Fruit fly (Drosophila melanogaster): ENCODE measurements around the gene CG11498.
A peak's percentile ranks its signal among the peaks of the same experiment; 100 is the strongest.

Gene CG11498

dm6 chr3R:30121731-30122130, 38.5 kb downstream of the CG11498 start:
- no peak for TF ChIP-seq Mnt (GFP tag; optimal IDR thresholded peaks at IDR 0.05)
- TF ChIP-seq kay (GFP tag; ENCODE audit: borderline replicate concordance): peak; percentile 35
- TF ChIP-seq Clk (GFP tag; optimal IDR thresholded peaks at IDR 0.05): no peak
- TF ChIP-seq CG11617 (GFP tag; optimal IDR thresholded peaks at IDR 0.05): no peak
- TF ChIP-seq pad (GFP tag; optimal IDR thresholded peaks at IDR 0.05): no peak
- TF ChIP-seq Crg-1 (GFP tag; optimal IDR thresholded peaks at IDR 0.05): no peak
- TF ChIP-seq ovo (GFP tag; optimal IDR thresholded peaks at IDR 0.05): no peak

- TF ChIP-seq CG14711 (tag; optimal IDR thresholded peaks at IDR 0.05) (no peak), CG11617 (GFP tag; optimal IDR thresholded peaks at IDR 0.05) (no peak)
Measured at dm6 chr3R:30114286-30114803, 45.9 kb downstream of the CG11498 start.

- TF ChIP-seq bab1 (GFP tag; optimal IDR thresholded peaks at IDR 0.05) (no peak), Hr96 (GFP tag; optimal IDR thresholded peaks at IDR 0.05) (no peak), CG14711 (tag; optimal IDR thresholded peaks at IDR 0.05) (no peak), Mnt (GFP tag; optimal IDR thresholded peaks at IDR 0.05) (no peak), ovo (GFP tag; optimal IDR thresholded peaks at IDR 0.05) (no peak), CG11617 (GFP tag; optimal IDR thresholded peaks at IDR 0.05) (no peak)
Measured at dm6 chr3R:30110959-30111358, 49.3 kb downstream of the CG11498 start.

- TF ChIP-seq CG7045 (GFP tag; optimal IDR thresholded peaks at IDR 0.05) (no peak), CG5204 (GFP tag; optimal IDR thresholded peaks at IDR 0.05) (no peak), cnc (optimal IDR thresholded peaks at IDR 0.05) (no peak), Mnt (GFP tag; optimal IDR thresholded peaks at IDR 0.05) (no peak), pad (GFP tag; optimal IDR thresholded peaks at IDR 0.05) (no peak), CG1620 (GFP tag; optimal IDR thresholded peaks at IDR 0.05) (no peak), CG11617 (GFP tag; optimal IDR thresholded peaks at IDR 0.05) (no peak), Hr96 (GFP tag; optimal IDR thresholded peaks at IDR 0.05) (no peak), CG33017 (tag; optimal IDR thresholded peaks at IDR 0.05) (no peak)
Measured at dm6 chr3R:30109380-30109779, 50.9 kb downstream of the CG11498 start.

- TF ChIP-seq kay (GFP tag; ENCODE audit: borderline replicate concordance) (peak; percentile 72), toe (GFP tag; optimal IDR thresholded peaks at IDR 0.05) (no peak), cic (GFP tag; optimal IDR thresholded peaks at IDR 0.05) (peak; percentile 39)
Measured at dm6 chr3R:30108639-30109038, 51.6 kb downstream of the CG11498 start.

- TF ChIP-seq tj (GFP tag; optimal IDR thresholded peaks at IDR 0.05): no peak
- TF ChIP-seq ovo (GFP tag; optimal IDR thresholded peaks at IDR 0.05): no peak
- peak; percentile 65 for TF ChIP-seq CG12768 (GFP tag; optimal IDR thresholded peaks at IDR 0.05)
- TF ChIP-seq cic (GFP tag; optimal IDR thresholded peaks at IDR 0.05): peak; percentile 96
Measured at dm6 chr3R:30107718-30108117, 52.6 kb downstream of the CG11498 start.

- no peak for TF ChIP-seq CG5204 (GFP tag; optimal IDR thresholded peaks at IDR 0.05)
- peak; percentile 21 for TF ChIP-seq cic (GFP tag; optimal IDR thresholded peaks at IDR 0.05)
Measured at dm6 chr3R:30106562-30106961, 53.7 kb downstream of the CG11498 start.

- no peak for TF ChIP-seq toe (GFP tag; optimal IDR thresholded peaks at IDR 0.05)
- TF ChIP-seq Hr96 (GFP tag; optimal IDR thresholded peaks at IDR 0.05): no peak
- TF ChIP-seq tj (GFP tag; optimal IDR thresholded peaks at IDR 0.05): no peak
- no peak for TF ChIP-seq cic (GFP tag; optimal IDR thresholded peaks at IDR 0.05)
- no peak for TF ChIP-seq ovo (GFP tag; optimal IDR thresholded peaks at IDR 0.05)
Measured at dm6 chr3R:30105808-30106207, 54.5 kb downstream of the CG11498 start.

- peak; percentile 96 for TF ChIP-seq kay (GFP tag; ENCODE audit: borderline replicate concordance)
- no peak for TF ChIP-seq CG14711 (tag; optimal IDR thresholded peaks at IDR 0.05)
- TF ChIP-seq tj (GFP tag; optimal IDR thresholded peaks at IDR 0.05): peak; percentile 64
- peak; percentile 13 for TF ChIP-seq CG7045 (GFP tag; optimal IDR thresholded peaks at IDR 0.05)
- no peak for TF ChIP-seq CG7101 (tag; optimal IDR thresholded peaks at IDR 0.05)
- TF ChIP-seq bab1 (GFP tag; optimal IDR thresholded peaks at IDR 0.05): no peak
- TF ChIP-seq toe (GFP tag; optimal IDR thresholded peaks at IDR 0.05): no peak
- TF ChIP-seq pad (GFP tag; optimal IDR thresholded peaks at IDR 0.05): no peak
- no peak for TF ChIP-seq cnc (optimal IDR thresholded peaks at IDR 0.05)
- no peak for TF ChIP-seq Clk (GFP tag; optimal IDR thresholded peaks at IDR 0.05)
- TF ChIP-seq CG1620 (GFP tag; optimal IDR thresholded peaks at IDR 0.05): no peak
- peak; percentile 95 for TF ChIP-seq cic (GFP tag; optimal IDR thresholded peaks at IDR 0.05)
- TF ChIP-seq CG12768 (GFP tag; optimal IDR thresholded peaks at IDR 0.05): peak; percentile 44
- peak; percentile 24 for TF ChIP-seq CG33017 (tag; optimal IDR thresholded peaks at IDR 0.05)
- no peak for TF ChIP-seq Hr96 (GFP tag; optimal IDR thresholded peaks at IDR 0.05)
- peak; percentile 6 for TF ChIP-seq Crg-1 (GFP tag; optimal IDR thresholded peaks at IDR 0.05)
- TF ChIP-seq Mnt (GFP tag; optimal IDR thresholded peaks at IDR 0.05): peak; percentile 43
- peak; percentile 37 for TF ChIP-seq CG11617 (GFP tag; optimal IDR thresholded peaks at IDR 0.05)
- TF ChIP-seq ovo (GFP tag; optimal IDR thresholded peaks at IDR 0.05): no peak
- no peak for TF ChIP-seq CG5204 (GFP tag; optimal IDR thresholded peaks at IDR 0.05)
Measured at dm6 chr3R:30104912-30105510, 55.3 kb downstream of the CG11498 start.

Measured in whole organism, adult.